Fruit fly (Drosophila melanogaster) whole organism, embryonic: Measurements from ENCODE around the gene CG12010.

Experiments used
- Aef1 ChIP-seq: fragments of 200-800 bp; sonication (Bioruptor generic); IDR thresholded peaks from 3 replicates; pipeline ENCODE4 v1.3.6; 2022; ENCODE audit warnings: missing biosample characterization, missing genetic modification characterization
- Atf3 ChIP-seq: fragments of 200-800 bp; sonication (Bioruptor generic); optimal IDR thresholded peaks from 3 replicates; lab custom pipeline; 2016; ENCODE audit warnings: missing biosample characterization, missing genetic modification characterization
- CG10543 ChIP-seq: fragments of 200-800 bp; sonication (Bioruptor generic); optimal IDR thresholded peaks from 3 replicates; lab custom pipeline; 2017; ENCODE audit warnings: missing biosample characterization, mild to moderate bottlenecking, missing genetic modification characterization, moderate library complexity
- CG10959 ChIP-seq: fragments of 200-800 bp; sonication (Bioruptor generic); IDR thresholded peaks from 2 replicates; pipeline ENCODE4 v1.3.6; 2022; ENCODE audit warnings: missing biosample characterization, missing genetic modification characterization
- CG10979 ChIP-seq: fragments of 200-800 bp; sonication (Bioruptor generic); optimal IDR thresholded peaks from 2 replicates; lab custom pipeline; 2018; ENCODE audit warnings: missing biosample characterization, mild to moderate bottlenecking, missing genetic modification characterization, moderate library complexity
- CG11093 ChIP-seq: fragments of 200-800 bp; sonication (Bioruptor generic); IDR thresholded peaks from 3 replicates; pipeline ENCODE4 v1.3.6; 2022; ENCODE audit warnings: missing biosample characterization, missing genetic modification characterization
- CG14050 ChIP-seq: fragments of 200-800 bp; sonication (Bioruptor generic); IDR thresholded peaks from 3 replicates; pipeline ENCODE4 v1.3.6; 2022; ENCODE audit warnings: missing biosample characterization, missing genetic modification characterization
- CG15011 ChIP-seq: fragments of 200-800 bp; sonication (Bioruptor generic); optimal IDR thresholded peaks from 3 replicates; lab custom pipeline; 2018; ENCODE audit warnings: missing biosample characterization, mild to moderate bottlenecking, missing genetic modification characterization
- CG15514 ChIP-seq: fragments of 200-800 bp; sonication (Bioruptor generic); optimal IDR thresholded peaks from 3 replicates; lab custom pipeline; 2017; ENCODE audit warnings: missing biosample characterization, missing genetic modification characterization, mild to moderate bottlenecking, moderate library complexity, missing genetic modification reagents
- CG1647 ChIP-seq: fragments of 200-800 bp; sonication (Bioruptor generic); optimal IDR thresholded peaks from 3 replicates; lab custom pipeline; 2016; ENCODE audit warnings: missing biosample characterization, missing genetic modification characterization
- CG16863 ChIP-seq: fragments of 200-800 bp; sonication (Bioruptor generic); optimal IDR thresholded peaks from 3 replicates; lab custom pipeline; 2016; ENCODE audit warnings: missing biosample characterization, missing genetic modification characterization
- CG17612 ChIP-seq: fragments of 200-800 bp; sonication (Bioruptor generic); IDR thresholded peaks from 2 replicates; pipeline ENCODE4 v1.3.6; 2022; ENCODE audit warnings: missing biosample characterization, missing genetic modification characterization
- CG2202 ChIP-seq: fragments of 200-800 bp; sonication (Bioruptor generic); optimal IDR thresholded peaks from 2 replicates; lab custom pipeline; 2018; ENCODE audit warnings: missing biosample characterization, mild to moderate bottlenecking, missing genetic modification characterization
- CG33213 ChIP-seq: fragments of 200-800 bp; sonication (Bioruptor generic); optimal IDR thresholded peaks from 3 replicates; lab custom pipeline; 2016; ENCODE audit warnings: missing biosample characterization, missing genetic modification characterization
- CG33557 ChIP-seq: fragments of 200-800 bp; sonication (Bioruptor generic); optimal IDR thresholded peaks from 2 replicates; lab custom pipeline; 2019; ENCODE audit warnings: missing biosample characterization, mild to moderate bottlenecking, missing genetic modification characterization, moderate library complexity
- CG4730 ChIP-seq: fragments of 200-800 bp; sonication (Bioruptor generic); IDR thresholded peaks from 2 replicates; pipeline ENCODE4 v1.3.6; 2022; ENCODE audit warnings: missing biosample characterization, missing genetic modification characterization
- CG4820 ChIP-seq: fragments of 200-800 bp; sonication (Bioruptor generic); optimal IDR thresholded peaks from 3 replicates; lab custom pipeline; 2016; ENCODE audit warnings: missing biosample characterization, missing genetic modification characterization
- CG5953 ChIP-seq: fragments of 200-800 bp; sonication (Bioruptor generic); IDR thresholded peaks from 2 replicates; pipeline ENCODE4 v1.3.6; 2022; ENCODE audit warnings: missing biosample characterization, missing genetic modification characterization
- CG6854 ChIP-seq: fragments of 200-800 bp; sonication (Bioruptor generic); optimal IDR thresholded peaks from 3 replicates; lab custom pipeline; 2017; ENCODE audit warnings: missing biosample characterization, mild to moderate bottlenecking, missing genetic modification characterization
- CG7357 ChIP-seq: fragments of 200-800 bp; sonication (Bioruptor generic); IDR thresholded peaks from 3 replicates; pipeline ENCODE4 v1.3.6; 2022; ENCODE audit warnings: missing biosample characterization, missing genetic modification characterization
- CG7556 ChIP-seq: fragments of 200-800 bp; sonication (Bioruptor generic); optimal IDR thresholded peaks from 2 replicates; lab custom pipeline; 2017; ENCODE audit warnings: missing biosample characterization, mild to moderate bottlenecking, missing genetic modification characterization
- CG8290 ChIP-seq, 3 experiments: fragments of 200-800 bp; sonication (Bioruptor generic); optimal IDR thresholded peaks; 2 replicates each; lab custom pipeline; 2016 to 2019; ENCODE audit warnings: missing biosample characterization in 3 of 3, missing genetic modification characterization in 3 of 3, mild to moderate bottlenecking in 2 of 3, moderate library complexity in 1 of 3
- CG8765 ChIP-seq: fragments of 200-800 bp; sonication (Bioruptor generic); IDR thresholded peaks from 2 replicates; pipeline ENCODE4 v1.3.6; 2022; ENCODE audit warnings: missing biosample characterization, missing genetic modification characterization
- HHEX ChIP-seq: fragments of 200-800 bp; sonication (Bioruptor generic); optimal IDR thresholded peaks from 3 replicates; lab custom pipeline; 2017; ENCODE audit warnings: missing biosample characterization, mild to moderate bottlenecking, missing genetic modification characterization, missing genetic modification reagents
- HmgD ChIP-seq: fragments of 200-800 bp; sonication (Bioruptor generic); optimal IDR thresholded peaks from 3 replicates; lab custom pipeline; 2016; ENCODE audit warnings: missing biosample characterization, missing genetic modification characterization
- MBD-R2 ChIP-seq: fragments of 200-800 bp; sonication (Bioruptor generic); IDR thresholded peaks from 2 replicates; pipeline ENCODE4 v1.3.6; 2022; ENCODE audit warnings: missing biosample characterization, missing genetic modification characterization
- PHDP ChIP-seq: fragments of 200-800 bp; sonication (Bioruptor generic); optimal IDR thresholded peaks from 3 replicates; lab custom pipeline; 2018; ENCODE audit warnings: missing biosample characterization, mild to moderate bottlenecking, missing genetic modification characterization, moderate library complexity
- Ravus ChIP-seq: fragments of 200-800 bp; sonication (Bioruptor generic); IDR thresholded peaks from 2 replicates; pipeline ENCODE4 v1.3.6; 2022; ENCODE audit warnings: missing biosample characterization, missing genetic modification characterization
- Sox102F ChIP-seq: fragments of 200-800 bp; sonication (Bioruptor generic); optimal IDR thresholded peaks from 2 replicates; lab custom pipeline; 2018; ENCODE audit warnings: missing biosample characterization, mild to moderate bottlenecking, missing genetic modification characterization, moderate library complexity
- Taf1 ChIP-seq: fragments of 200-800 bp; sonication (Bioruptor generic); IDR thresholded peaks from 2 replicates; pipeline ENCODE4 v1.3.6; 2022; ENCODE audit warnings: missing biosample characterization, missing genetic modification characterization
- ap ChIP-seq: fragments of 200-800 bp; sonication (Bioruptor generic); IDR thresholded peaks from 2 replicates; pipeline ENCODE4 v1.3.6; 2022; ENCODE audit warnings: missing biosample characterization, missing genetic modification characterization
- chm ChIP-seq: fragments of 200-800 bp; sonication (Bioruptor generic); IDR thresholded peaks from 2 replicates; pipeline ENCODE4 v1.3.6; 2022; ENCODE audit warnings: missing biosample characterization, missing genetic modification characterization
- crol ChIP-seq: fragments of 200-800 bp; sonication (Bioruptor generic); IDR thresholded peaks from 2 replicates; pipeline ENCODE4 v1.3.6; 2022; ENCODE audit warnings: missing biosample characterization, missing genetic modification characterization
- da ChIP-seq: fragments of 200-800 bp; sonication (Bioruptor generic); optimal IDR thresholded peaks from 2 replicates; lab custom pipeline; 2016; ENCODE audit warnings: missing biosample characterization, missing genetic modification characterization
- dmrt11E ChIP-seq: fragments of 200-800 bp; sonication (Bioruptor generic); optimal IDR thresholded peaks from 3 replicates; lab custom pipeline; 2018; ENCODE audit warnings: missing biosample characterization, mild to moderate bottlenecking, missing genetic modification characterization, moderate library complexity
- fd102C ChIP-seq: fragments of 200-800 bp; sonication (Bioruptor generic); optimal IDR thresholded peaks from 2 replicates; lab custom pipeline; 2018; ENCODE audit warnings: missing biosample characterization, mild to moderate bottlenecking, missing genetic modification characterization, moderate library complexity
- fu2 ChIP-seq: fragments of 200-800 bp; sonication (Bioruptor generic); optimal IDR thresholded peaks from 2 replicates; lab custom pipeline; 2016; ENCODE audit warnings: missing biosample characterization, missing genetic modification characterization
- gt ChIP-seq: fragments of 200-800 bp; sonication (Bioruptor generic); IDR thresholded peaks from 2 replicates; pipeline ENCODE4 v1.3.6; 2022; ENCODE audit warnings: missing biosample characterization, missing genetic modification characterization
- jing ChIP-seq: fragments of 200-800 bp; sonication (Bioruptor generic); optimal IDR thresholded peaks from 2 replicates; lab custom pipeline; 2018; ENCODE audit warnings: missing biosample characterization, mild to moderate bottlenecking, missing genetic modification characterization
- mld ChIP-seq: fragments of 200-800 bp; sonication (Bioruptor generic); IDR thresholded peaks from 3 replicates; pipeline ENCODE4 v1.3.6; 2022; ENCODE audit warnings: missing biosample characterization, missing genetic modification characterization; ENCODE audit not compliant: partially characterized antibody
- nom ChIP-seq: fragments of 200-800 bp; sonication (Bioruptor generic); optimal IDR thresholded peaks from 2 replicates; lab custom pipeline; 2017; ENCODE audit warnings: missing biosample characterization, missing genetic modification characterization, mild to moderate bottlenecking, moderate library complexity, missing genetic modification reagents
- onecut ChIP-seq: fragments of 200-800 bp; sonication (Bioruptor generic); IDR thresholded peaks from 2 replicates; pipeline ENCODE4 v1.3.6; 2022; ENCODE audit warnings: missing biosample characterization, missing genetic modification characterization
- prd ChIP-seq, 3 experiments: fragments of >200 bp in 2 of 3; fragments of 200-800 bp in 1 of 3; sonication (Bioruptor generic) in 1 of 3; optimal IDR thresholded peaks in 2 of 3; IDR thresholded peaks in 1 of 3; 2 replicates in 2 of 3; 3 replicates in 1 of 3; pipeline versions ENCODE4 v1.3.6 to Lab custom; 2017 to 2022; ENCODE audit warnings: missing biosample characterization in 1 of 3, missing genetic modification characterization in 1 of 3
- salm ChIP-seq: fragments of 200-800 bp; sonication (Bioruptor generic); optimal IDR thresholded peaks from 2 replicates; lab custom pipeline; 2018; ENCODE audit warnings: missing biosample characterization, mild to moderate bottlenecking, missing genetic modification characterization
- schlank ChIP-seq: fragments of 200-800 bp; sonication (Bioruptor generic); optimal IDR thresholded peaks from 2 replicates; lab custom pipeline; 2018; ENCODE audit warnings: missing biosample characterization, mild to moderate bottlenecking, missing genetic modification characterization
- sisA ChIP-seq: fragments of 200-800 bp; sonication (Bioruptor generic); IDR thresholded peaks from 2 replicates; pipeline ENCODE4 v1.3.6; 2022; ENCODE audit warnings: missing biosample characterization, missing genetic modification characterization
- sob ChIP-seq: fragments of 200-800 bp; sonication (Bioruptor generic); IDR thresholded peaks from 2 replicates; pipeline ENCODE4 v1.3.6; 2022; ENCODE audit warnings: missing biosample characterization, missing genetic modification characterization
- tna ChIP-seq: fragments of 200-800 bp; sonication (Bioruptor generic); IDR thresholded peaks from 2 replicates; pipeline ENCODE4 v1.3.6; 2022; ENCODE audit warnings: missing biosample characterization, missing genetic modification characterization; ENCODE audit not compliant: partially characterized antibody
- tup ChIP-seq: fragments of 200-800 bp; sonication (Bioruptor generic); optimal IDR thresholded peaks from 2 replicates; lab custom pipeline; 2016; ENCODE audit warnings: missing biosample characterization, mild to moderate bottlenecking, missing genetic modification characterization, moderate library complexity
- usp ChIP-seq: fragments of >200 bp; optimal IDR thresholded peaks from 2 replicates; lab custom pipeline; 2017; ENCODE audit warnings: missing biosample characterization, missing genetic modification characterization

The CG12010 gene

DNA sequence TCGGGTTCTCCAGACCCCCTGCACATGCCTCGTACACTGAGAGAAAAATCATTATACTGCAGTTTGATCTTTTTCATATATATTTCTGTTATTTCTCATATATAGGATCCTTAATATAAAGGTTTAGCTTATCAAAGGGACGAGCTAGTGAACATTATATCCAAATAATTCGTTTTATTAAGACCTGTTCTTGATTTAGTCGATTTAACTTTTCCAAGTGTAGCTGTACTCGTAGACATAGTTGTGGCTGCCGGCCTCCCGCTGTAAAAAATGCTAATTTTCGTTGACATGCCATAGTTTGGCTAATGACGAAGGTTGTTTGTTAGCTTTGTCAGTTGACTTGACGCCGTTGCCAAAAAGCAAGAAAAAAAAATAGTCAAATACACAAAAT lies 8.4 kb downstream of the CG12010 start (continued):
- TF ChIP-seq CG7357 (GFP tag; lab: Robert Waterston, UW) (peak; percentile 71), CG8290 (GFP tag; optimal IDR thresholded peaks at IDR 0.05; lab: Kevin White, UChicago) (peak; percentile 58), CG8290 (tag; optimal IDR thresholded peaks at IDR 0.05; lab: Kevin White, UChicago) (peak in 1 of 2 experiments; percentile 83), crol (GFP tag; lab: Robert Waterston, UW) (no peak), MBD-R2 (peak; percentile 46; the same call in 1 of the 2 replicates), onecut (GFP tag; lab: Robert Waterston, UW) (peak; percentile 73), sob (GFP tag; lab: Robert Waterston, UW) (peak; percentile 88), CG11093 (peak; percentile 66; the same call in 2 of the 3 replicates), CG33213 (GFP tag; lab: Kevin White, UChicago) (peak; percentile 70), mld (GFP tag; lab: Robert Waterston, UW) (no peak), fu2 (peak; percentile 28), tup (GFP tag; lab: Kevin White, UChicago) (peak; percentile 74), CG15514 (GFP tag; lab: Kevin White, UChicago) (peak; percentile 71), tna (GFP tag; lab: Robert Waterston, UW) (no peak), prd (optimal IDR thresholded peaks at IDR 0.05; lab: Kevin White, UChicago) (no peak), prd (GFP tag; IDR thresholded peaks at IDR 0.05; lab: Robert Waterston, UW) (peak; percentile 91), nom (peak; percentile 0), chm (GFP tag; lab: Robert Waterston, UW) (peak; percentile 64), CG10979 (tag; lab: Kevin White, UChicago) (peak; percentile 92), da (GFP tag; lab: Kevin White, UChicago) (no peak), PHDP (tag; lab: Kevin White, UChicago) (peak; percentile 89), CG7556 (GFP tag; lab: Kevin White, UChicago) (peak; percentile 87), CG4730 (GFP tag; lab: Robert Waterston, UW) (peak; percentile 58; the same call in 1 of the 2 replicates), Taf1 (peak; percentile 87), salm (tag; lab: Kevin White, UChicago) (peak; percentile 80), CG33557 (GFP tag; lab: Kevin White, UChicago) (peak; percentile 79), Atf3 (GFP tag; lab: Kevin White, UChicago) (peak; percentile 64), CG5953 (peak; percentile 38; the same call in 1 of the 2 replicates), ap (peak; percentile 57; the same call in 1 of the 2 replicates), HmgD (GFP tag; lab: Kevin White, UChicago) (peak; percentile 32), CG14050 (GFP tag; lab: Robert Waterston, UW) (peak; percentile 79), Ravus (peak; percentile 53), Sox102F (GFP tag; lab: Kevin White, UChicago) (peak; percentile 87), CG10959 (GFP tag; lab: Robert Waterston, UW) (peak; percentile 81), CG15011 (peak; percentile 73), jing (GFP tag; lab: Kevin White, UChicago) (peak; percentile 65), Aef1 (GFP tag; lab: Robert Waterston, UW) (peak; percentile 77), schlank (peak; percentile 68), CG17612 (GFP tag; lab: Robert Waterston, UW) (peak; percentile 64), CG10543 (peak; percentile 51), fd102C (GFP tag; lab: Kevin White, UChicago) (peak; percentile 67), dmrt11E (tag; lab: Kevin White, UChicago) (peak; percentile 92), CG4820 (GFP tag; lab: Kevin White, UChicago) (peak; percentile 82), CG1647 (GFP tag; lab: Kevin White, UChicago) (peak; percentile 79), sisA (GFP tag; lab: Robert Waterston, UW) (peak; percentile 81), usp (no peak), HHEX (peak; percentile 81), CG6854 (GFP tag; lab: Kevin White, UChicago) (peak; percentile 69), gt (GFP tag; lab: Robert Waterston, UW) (no peak), CG8765 (peak; percentile 62), CG16863 (peak; percentile 73), CG2202 (tag; lab: Kevin White, UChicago) (peak; percentile 76)
